Worm (Caenorhabditis elegans) whole organism, mixed stage, embryonic: ENCODE data around the gene C06G3.3.

ENCODE experiments used
- M03D4.4 ChIP-seq: sonication (generic microtip); optimal IDR thresholded peaks from 2 replicates; lab custom pipeline; 2017; ENCODE audit warnings: mild to moderate bottlenecking, missing genetic modification characterization, missing compliant biosample characterization
- bed-3 ChIP-seq: fragments of 200-800 bp; sonication (Bioruptor generic); optimal IDR thresholded peaks from 3 replicates; lab custom pipeline; 2018; ENCODE audit warnings: mild to moderate bottlenecking, missing genetic modification characterization, moderate library complexity, missing compliant biosample characterization
- blmp-1 ChIP-seq: fragments of 150-350 bp; optimal IDR thresholded peaks from 2 replicates; lab custom pipeline; 2014; ENCODE audit warnings: missing biosample characterization, missing genetic modification characterization
- ceh-39 ChIP-seq: fragments of 150-350 bp; optimal IDR thresholded peaks from 2 replicates; lab custom pipeline; 2014; ENCODE audit warnings: missing biosample characterization, missing genetic modification characterization
- ceh-43 ChIP-seq: fragments of 200-800 bp; sonication (Bioruptor generic); optimal IDR thresholded peaks from 2 replicates; lab custom pipeline; 2018; ENCODE audit warnings: mild to moderate bottlenecking, missing genetic modification characterization, moderate library complexity, missing compliant biosample characterization
- ceh-83 ChIP-seq: fragments of 200-800 bp; sonication (Bioruptor generic); optimal IDR thresholded peaks from 2 replicates; lab custom pipeline; 2018; ENCODE audit warnings: mild to moderate bottlenecking, missing genetic modification characterization, missing compliant biosample characterization
- ces-1 ChIP-seq: fragments of 150-350 bp; optimal IDR thresholded peaks from 2 replicates; lab custom pipeline; 2014; ENCODE audit warnings: missing biosample characterization, missing genetic modification reagents, missing genetic modification characterization
- cnd-1 ChIP-seq: fragments of 200-800 bp; sonication (Bioruptor generic); optimal IDR thresholded peaks from 2 replicates; lab custom pipeline; 2018; ENCODE audit warnings: mild to moderate bottlenecking, missing genetic modification characterization, missing compliant biosample characterization
- drap-1 ChIP-seq: fragments of 200-800 bp; sonication (Bioruptor generic); optimal IDR thresholded peaks from 3 replicates; lab custom pipeline; 2018; ENCODE audit warnings: mild to moderate bottlenecking, missing genetic modification characterization, missing compliant biosample characterization
- elt-1 ChIP-seq: sonication (generic microtip); optimal IDR thresholded peaks from 2 replicates; lab custom pipeline; 2017; ENCODE audit warnings: missing genetic modification characterization, mild to moderate bottlenecking, missing compliant biosample characterization, antibody characterized with exemption, moderate library complexity, borderline replicate concordance; ENCODE audit not compliant: insufficient read depth
- elt-3 ChIP-seq: fragments of 150-350 bp; optimal IDR thresholded peaks from 2 replicates; lab custom pipeline; 2014; ENCODE audit warnings: missing biosample characterization, missing genetic modification characterization
- flh-1 ChIP-seq: fragments of 200-800 bp; sonication (Bioruptor generic); optimal IDR thresholded peaks from 2 replicates; lab custom pipeline; 2018; ENCODE audit warnings: mild to moderate bottlenecking, missing genetic modification characterization, moderate library complexity, missing compliant biosample characterization
- ham-2 ChIP-seq: fragments of 200-800 bp; sonication (Bioruptor generic); optimal IDR thresholded peaks from 2 replicates; lab custom pipeline; 2018; ENCODE audit warnings: mild to moderate bottlenecking, missing genetic modification characterization, missing compliant biosample characterization
- hlh-1 ChIP-seq: fragments of 150-350 bp; optimal IDR thresholded peaks from 2 replicates; lab custom pipeline; 2014; ENCODE audit warnings: missing biosample characterization, missing genetic modification reagents, missing genetic modification characterization
- lin-13 ChIP-seq: fragments of 150-350 bp; optimal IDR thresholded peaks from 2 replicates; lab custom pipeline; 2014; ENCODE audit warnings: missing biosample characterization, missing genetic modification characterization
- lin-32 ChIP-seq: fragments of 200-800 bp; sonication (Bioruptor generic); optimal IDR thresholded peaks from 2 replicates; lab custom pipeline; 2018; ENCODE audit warnings: mild to moderate bottlenecking, missing genetic modification characterization, missing compliant biosample characterization
- lsy-2 ChIP-seq: fragments of 150-350 bp; optimal IDR thresholded peaks from 2 replicates; lab custom pipeline; 2014; ENCODE audit warnings: missing biosample characterization, missing genetic modification characterization
- mab-5 ChIP-seq: fragments of 150-350 bp; optimal IDR thresholded peaks from 2 replicates; lab custom pipeline; 2014; ENCODE audit warnings: missing biosample characterization, missing genetic modification characterization
- mep-1 ChIP-seq: fragments of 150-350 bp; optimal IDR thresholded peaks from 2 replicates; lab custom pipeline; 2017; ENCODE audit warnings: missing biosample characterization, missing genetic modification reagents, missing genetic modification characterization, inconsistent platforms
- mls-2 ChIP-seq: sonication (generic microtip); optimal IDR thresholded peaks from 2 replicates; lab custom pipeline; 2016; ENCODE audit warnings: mild to moderate bottlenecking, missing genetic modification characterization, moderate library complexity, missing compliant biosample characterization
- nhr-12 ChIP-seq: fragments of 150-350 bp; optimal IDR thresholded peaks from 2 replicates; lab custom pipeline; 2014; ENCODE audit warnings: missing biosample characterization, missing genetic modification characterization
- nhr-2 ChIP-seq: fragments of 150-350 bp; optimal IDR thresholded peaks from 2 replicates; lab custom pipeline; 2014; ENCODE audit warnings: missing biosample characterization, missing genetic modification characterization
- nhr-237 ChIP-seq: fragments of 150-350 bp; optimal IDR thresholded peaks from 2 replicates; lab custom pipeline; 2014; ENCODE audit warnings: missing biosample characterization, missing genetic modification characterization
- nhr-28 ChIP-seq: fragments of 150-350 bp; optimal IDR thresholded peaks from 2 replicates; lab custom pipeline; 2014; ENCODE audit warnings: missing biosample characterization, missing genetic modification characterization
- nhr-76 ChIP-seq: sonication (generic microtip); optimal IDR thresholded peaks from 2 replicates; lab custom pipeline; 2017; ENCODE audit warnings: missing biosample characterization, missing genetic modification characterization
- pha-4 ChIP-seq: fragments of 150-350 bp; optimal IDR thresholded peaks from 2 replicates; lab custom pipeline; 2018; ENCODE audit warnings: missing biosample characterization, missing genetic modification reagents, missing genetic modification characterization
- sem-2 ChIP-seq: fragments of 200-800 bp; sonication (Bioruptor generic); optimal IDR thresholded peaks from 2 replicates; lab custom pipeline; 2018; ENCODE audit warnings: mild to moderate bottlenecking, missing genetic modification characterization, missing compliant biosample characterization
- snpc-4 ChIP-seq: fragments of 150-350 bp; optimal IDR thresholded peaks from 2 replicates; lab custom pipeline; 2014; ENCODE audit warnings: missing biosample characterization, missing genetic modification characterization
- sptf-1 ChIP-seq: sonication (generic microtip); optimal IDR thresholded peaks from 2 replicates; lab custom pipeline; 2017; ENCODE audit warnings: mild to moderate bottlenecking, missing genetic modification characterization, moderate library complexity, missing compliant biosample characterization
- tbx-8 ChIP-seq: fragments of 200-800 bp; sonication (Bioruptor generic); optimal IDR thresholded peaks from 2 replicates; lab custom pipeline; 2018; ENCODE audit warnings: mild to moderate bottlenecking, missing genetic modification characterization, moderate library complexity, missing compliant biosample characterization
- unc-120 ChIP-seq: sonication (generic microtip); optimal IDR thresholded peaks from 2 replicates; lab custom pipeline; 2017; ENCODE audit warnings: missing genetic modification characterization, missing compliant biosample characterization; ENCODE audit not compliant: poor library complexity, severe bottlenecking
- unc-39 ChIP-seq: fragments of 150-350 bp; optimal IDR thresholded peaks from 2 replicates; lab custom pipeline; 2014; ENCODE audit warnings: missing biosample characterization, missing genetic modification characterization
- unc-62 ChIP-seq: fragments of 150-350 bp; optimal IDR thresholded peaks from 2 replicates; lab custom pipeline; 2014; ENCODE audit warnings: missing biosample characterization, missing genetic modification reagents, missing genetic modification characterization
- zip-8 ChIP-seq: fragments of 150-350 bp; optimal IDR thresholded peaks from 2 replicates; lab custom pipeline; 2014; ENCODE audit warnings: missing biosample characterization, missing genetic modification characterization
- ztf-11 ChIP-seq: fragments of 150-350 bp; optimal IDR thresholded peaks from 2 replicates; lab custom pipeline; 2014; ENCODE audit warnings: missing biosample characterization, missing genetic modification characterization

C06G3.3 gene

ce11 chrIV:7031019-7031418 lies 4.9 kb upstream of the C06G3.3 start:
- TF ChIP-seq ceh-83 (GFP tag; lab: Kevin White, UChicago) (no peak), tbx-8 (no peak), mab-5 (tag; lab: Kevin White, UChicago) (no peak)
- TF ChIP-seq, all 35 proteins: peak for 0

ce11 chrIV:7032459-7032858 lies 3.5 kb upstream of the C06G3.3 start, which contains the start of gene C06G3.8:
TSS of gene C06G3.8 (minus strand) at chrIV:7032559.
- TF ChIP-seq flh-1 (GFP tag; lab: Kevin White, UChicago) (no peak), snpc-4 (no peak), M03D4.4 (tag; lab: Kevin White, UChicago) (no peak), mab-5 (tag; lab: Kevin White, UChicago) (no peak), nhr-76 (tag; lab: Kevin White, UChicago) (no peak), lin-13 (tag; lab: Kevin White, UChicago) (no peak)
- TF ChIP-seq, all 35 proteins: peak for 0

- TF ChIP-seq nhr-237 (tag; lab: Kevin White, UChicago) (no peak), ceh-43 (no peak), sem-2 (GFP tag; lab: Kevin White, UChicago) (no peak), cnd-1 (tag; lab: Kevin White, UChicago) (no peak), nhr-2 (tag; lab: Kevin White, UChicago) (no peak), pha-4 (tag; lab: Kevin White, UChicago) (no peak), nhr-28 (no peak), drap-1 (GFP tag; lab: Kevin White, UChicago) (no peak), lsy-2 (tag; lab: Kevin White, UChicago) (no peak), mab-5 (tag; lab: Kevin White, UChicago) (no peak), zip-8 (tag; lab: Kevin White, UChicago) (no peak), bed-3 (GFP tag; lab: Kevin White, UChicago) (no peak), nhr-76 (tag; lab: Kevin White, UChicago) (no peak), tbx-8 (no peak), lin-13 (tag; lab: Kevin White, UChicago) (no peak), ham-2 (GFP tag; lab: Kevin White, UChicago) (no peak), sptf-1 (tag; lab: Kevin White, UChicago) (no peak)
Measured at ce11 chrIV:7036790-7037189, 867 bp downstream of the C06G3.3 start, which contains the start of gene ufl-1. TSS of gene ufl-1 (minus strand) at chrIV:7036859.

- TF ChIP-seq tbx-8, result no peak
- TF ChIP-seq nhr-12 (tag; lab: Kevin White, UChicago), result no peak
- peak; percentile 73 for TF ChIP-seq hlh-1 (tag; lab: Kevin White, UChicago)
- TF ChIP-seq sptf-1 (tag; lab: Kevin White, UChicago), result peak; percentile 86
- peak; percentile 61 for TF ChIP-seq ceh-43
- TF ChIP-seq unc-62 (GFP tag; lab: Kevin White, UChicago), result no peak
- TF ChIP-seq elt-3, result no peak
- TF ChIP-seq lin-32 (GFP tag; lab: Kevin White, UChicago), result peak; percentile 19
- peak; percentile 46 for TF ChIP-seq unc-120
- TF ChIP-seq ham-2 (GFP tag; lab: Kevin White, UChicago), result peak; percentile 7
- TF ChIP-seq flh-1 (GFP tag; lab: Kevin White, UChicago), result no peak
- peak; percentile 75 for TF ChIP-seq drap-1 (GFP tag; lab: Kevin White, UChicago)
- no peak for TF ChIP-seq ceh-83 (GFP tag; lab: Kevin White, UChicago)
- TF ChIP-seq unc-39 (tag; lab: Kevin White, UChicago), result peak; percentile 24
- peak; percentile 44 for TF ChIP-seq pha-4 (tag; lab: Kevin White, UChicago)
- TF ChIP-seq M03D4.4 (tag; lab: Kevin White, UChicago), result peak; percentile 69
- peak; percentile 84 for TF ChIP-seq nhr-237 (tag; lab: Kevin White, UChicago)
- peak; percentile 60 for TF ChIP-seq mab-5 (tag; lab: Kevin White, UChicago)
- TF ChIP-seq ztf-11 (tag; lab: Kevin White, UChicago), result peak; percentile 65
- TF ChIP-seq ces-1 (GFP tag; lab: Kevin White, UChicago), result peak; percentile 67
- peak; percentile 21 for TF ChIP-seq sem-2 (GFP tag; lab: Kevin White, UChicago)
- TF ChIP-seq zip-8 (tag; lab: Kevin White, UChicago), result no peak
- no peak for TF ChIP-seq nhr-28
- TF ChIP-seq cnd-1 (tag; lab: Kevin White, UChicago), result peak; percentile 5
- TF ChIP-seq lin-13 (tag; lab: Kevin White, UChicago), result peak; percentile 49
- TF ChIP-seq lsy-2 (tag; lab: Kevin White, UChicago), result peak; percentile 75
- peak; percentile 57 for TF ChIP-seq nhr-76 (tag; lab: Kevin White, UChicago)
- peak; percentile 78 for TF ChIP-seq bed-3 (GFP tag; lab: Kevin White, UChicago)
- peak; percentile 75 for TF ChIP-seq mls-2
- TF ChIP-seq ceh-39, result peak; percentile 24
- TF ChIP-seq mep-1, result peak; percentile 97
- TF ChIP-seq snpc-4, result no peak
- TF ChIP-seq nhr-2 (tag; lab: Kevin White, UChicago), result peak; percentile 43
- peak; percentile 60 for TF ChIP-seq blmp-1 (tag; lab: Kevin White, UChicago)
- TF ChIP-seq elt-1, result peak; percentile 45
Measured at ce11 chrIV:7039476-7040261, 3.7 kb downstream of the C06G3.3 start, which contains the start of the genes cogc-2 and klp-18. TSS of gene cogc-2 (minus strand) at chrIV:7039580. TSS of gene klp-18 (plus strand) at chrIV:7040211.
